Fruit fly (Drosophila melanogaster) whole organism, prepupa: ENCODE data around the gene RhoGAP71E.

Experiments used
- Blimp-1 ChIP-seq: fragments of 200-800 bp; sonication (Bioruptor generic); optimal IDR thresholded peaks from 3 replicates; lab custom pipeline; 2017; ENCODE audit warnings: missing biosample characterization, missing genetic modification characterization, mild to moderate bottlenecking, moderate library complexity, missing genetic modification reagents
- CG10631 ChIP-seq: fragments of 200-800 bp; sonication (Bioruptor generic); optimal IDR thresholded peaks from 2 replicates; lab custom pipeline; 2016; ENCODE audit warnings: missing biosample characterization, missing genetic modification characterization
- CG10669 ChIP-seq: fragments of 200-800 bp; sonication (Bioruptor generic); optimal IDR thresholded peaks from 3 replicates; lab custom pipeline; 2018; ENCODE audit warnings: missing biosample characterization, mild to moderate bottlenecking, missing genetic modification characterization, moderate library complexity
- CG11762 ChIP-seq: fragments of 200-800 bp; sonication (Bioruptor generic); optimal IDR thresholded peaks from 3 replicates; lab custom pipeline; 2016; ENCODE audit warnings: missing biosample characterization, missing genetic modification characterization; ENCODE audit not compliant: insufficient read depth
- CG11902 ChIP-seq: fragments of 200-800 bp; sonication (Bioruptor generic); optimal IDR thresholded peaks from 3 replicates; lab custom pipeline; 2016; ENCODE audit warnings: missing biosample characterization, missing genetic modification characterization
- CG15336 ChIP-seq: fragments of 200-800 bp; sonication (Bioruptor generic); IDR thresholded peaks from 2 replicates; pipeline ENCODE4 v1.3.6; 2022; ENCODE audit warnings: missing biosample characterization, missing genetic modification characterization
- CG1621 ChIP-seq: fragments of 200-800 bp; sonication (Bioruptor generic); optimal IDR thresholded peaks from 3 replicates; lab custom pipeline; 2018; ENCODE audit warnings: missing biosample characterization, mild to moderate bottlenecking, missing genetic modification characterization
- CG16779 ChIP-seq: fragments of 200-800 bp; sonication (Bioruptor generic); optimal IDR thresholded peaks from 3 replicates; lab custom pipeline; 2017; ENCODE audit warnings: missing biosample characterization, mild to moderate bottlenecking, missing genetic modification characterization
- CG3032 ChIP-seq: fragments of 200-800 bp; optimal IDR thresholded peaks from 2 replicates; lab custom pipeline; 2019; ENCODE audit warnings: missing biosample characterization, mild to moderate bottlenecking, missing genetic modification characterization, moderate library complexity
- CG31627 ChIP-seq: fragments of 200-800 bp; sonication (Bioruptor generic); optimal IDR thresholded peaks from 3 replicates; lab custom pipeline; 2016; ENCODE audit warnings: missing biosample characterization, missing genetic modification characterization
- CG32006 ChIP-seq: fragments of 200-800 bp; sonication (Bioruptor generic); optimal IDR thresholded peaks from 3 replicates; lab custom pipeline; 2017; ENCODE audit warnings: missing biosample characterization, mild to moderate bottlenecking, missing genetic modification characterization
- CG34406 ChIP-seq: fragments of 200-800 bp; sonication (Bioruptor generic); optimal IDR thresholded peaks from 3 replicates; lab custom pipeline; 2016; ENCODE audit warnings: missing biosample characterization, missing genetic modification characterization
- CG3919 ChIP-seq: fragments of 200-800 bp; sonication (Bioruptor generic); optimal IDR thresholded peaks from 3 replicates; lab custom pipeline; 2016; ENCODE audit warnings: missing biosample characterization, missing genetic modification characterization
- CG4318 ChIP-seq: fragments of 200-800 bp; sonication (Bioruptor generic); optimal IDR thresholded peaks from 3 replicates; lab custom pipeline; 2017; ENCODE audit warnings: missing biosample characterization, mild to moderate bottlenecking, missing genetic modification characterization
- CG6163 ChIP-seq: fragments of 200-800 bp; sonication (Bioruptor generic); IDR thresholded peaks from 3 replicates; pipeline ENCODE4 v1.3.6; 2022; ENCODE audit warnings: missing biosample characterization, missing genetic modification characterization
- CG6276 ChIP-seq: fragments of 200-800 bp; sonication (Bioruptor generic); optimal IDR thresholded peaks from 2 replicates; lab custom pipeline; 2017; ENCODE audit warnings: missing biosample characterization, mild to moderate bottlenecking, missing genetic modification characterization
- CG6792 ChIP-seq: fragments of 200-800 bp; sonication (Bioruptor generic); optimal IDR thresholded peaks from 3 replicates; lab custom pipeline; 2016; ENCODE audit warnings: missing biosample characterization, missing genetic modification characterization
- CG6808 ChIP-seq: fragments of 200-800 bp; sonication (Bioruptor generic); optimal IDR thresholded peaks from 3 replicates; lab custom pipeline; 2017; ENCODE audit warnings: missing biosample characterization, missing genetic modification characterization, mild to moderate bottlenecking, moderate library complexity, missing genetic modification reagents
- CG7368 ChIP-seq: fragments of 200-800 bp; sonication (Bioruptor generic); optimal IDR thresholded peaks from 3 replicates; lab custom pipeline; 2016; ENCODE audit warnings: missing biosample characterization, missing genetic modification characterization
- CG8319 ChIP-seq: fragments of 200-800 bp; sonication (Bioruptor generic); optimal IDR thresholded peaks from 3 replicates; lab custom pipeline; 2016; ENCODE audit warnings: missing biosample characterization, missing genetic modification characterization
- CG8632 ChIP-seq: fragments of 200-800 bp; sonication (Bioruptor generic); optimal IDR thresholded peaks from 3 replicates; lab custom pipeline; 2016; ENCODE audit warnings: missing biosample characterization, missing genetic modification characterization
- Eip75B ChIP-seq: fragments of 200-800 bp; sonication (Bioruptor generic); optimal IDR thresholded peaks from 3 replicates; lab custom pipeline; 2016; ENCODE audit warnings: missing biosample characterization, missing genetic modification characterization
- Eip78C ChIP-seq: fragments of 200-800 bp; sonication (Bioruptor generic); peaks from one replicate; lab custom pipeline; 2016; ENCODE audit warnings: missing biosample characterization, missing genetic modification characterization
- Eip93F ChIP-seq: fragments of 200-800 bp; sonication (Bioruptor generic); optimal IDR thresholded peaks from 2 replicates; lab custom pipeline; 2016; ENCODE audit warnings: missing biosample characterization, mild to moderate bottlenecking, missing genetic modification characterization
- Ets21C ChIP-seq: fragments of 200-800 bp; sonication (Bioruptor generic); optimal IDR thresholded peaks from 3 replicates; lab custom pipeline; 2016; ENCODE audit warnings: missing biosample characterization, missing genetic modification characterization
- Ets96B ChIP-seq: fragments of 200-800 bp; optimal IDR thresholded peaks from 2 replicates; lab custom pipeline; 2019; ENCODE audit warnings: missing biosample characterization, mild to moderate bottlenecking, missing genetic modification characterization, moderate library complexity
- Gug ChIP-seq: fragments of 200-800 bp; sonication (Bioruptor generic); IDR thresholded peaks from 2 replicates; pipeline ENCODE4 v1.3.6; 2022; ENCODE audit warnings: missing biosample characterization, missing genetic modification characterization
- Hr38 ChIP-seq: sonication (Bioruptor generic); optimal IDR thresholded peaks from 2 replicates; lab custom pipeline; 2016; ENCODE audit warnings: missing biosample characterization, missing genetic modification characterization
- Hr39 ChIP-seq: fragments of 200-800 bp; sonication (Bioruptor generic); optimal IDR thresholded peaks from 2 replicates; lab custom pipeline; 2016; ENCODE audit warnings: missing biosample characterization, missing genetic modification characterization
- Hr4 ChIP-seq: fragments of 200-800 bp; sonication (Bioruptor generic); optimal IDR thresholded peaks from 3 replicates; lab custom pipeline; 2016; ENCODE audit warnings: missing biosample characterization, missing genetic modification characterization
- Lpt ChIP-seq: fragments of 200-800 bp; sonication (Bioruptor generic); optimal IDR thresholded peaks from 3 replicates; lab custom pipeline; 2016; ENCODE audit warnings: missing biosample characterization, missing genetic modification characterization
- Met ChIP-seq: fragments of 200-800 bp; sonication (Bioruptor generic); optimal IDR thresholded peaks from 3 replicates; lab custom pipeline; 2016; ENCODE audit warnings: missing biosample characterization, missing genetic modification characterization
- Sox102F ChIP-seq: fragments of 200-800 bp; sonication (Bioruptor generic); optimal IDR thresholded peaks from 2 replicates; lab custom pipeline; 2016; ENCODE audit warnings: missing biosample characterization, mild to moderate bottlenecking, missing genetic modification characterization
- Sox14 ChIP-seq: fragments of 200-800 bp; sonication (Bioruptor generic); optimal IDR thresholded peaks from 3 replicates; lab custom pipeline; 2016; ENCODE audit warnings: missing biosample characterization, missing genetic modification characterization
- Sox15 ChIP-seq: fragments of 200-800 bp; sonication (Bioruptor generic); optimal IDR thresholded peaks from 3 replicates; lab custom pipeline; 2016; ENCODE audit warnings: missing biosample characterization, missing genetic modification characterization
- achi ChIP-seq: fragments of 200-800 bp; sonication (Bioruptor generic); optimal IDR thresholded peaks from 3 replicates; lab custom pipeline; 2016; ENCODE audit warnings: missing biosample characterization, missing genetic modification characterization
- acj6 ChIP-seq: fragments of 200-800 bp; sonication (Bioruptor generic); optimal IDR thresholded peaks from 3 replicates; lab custom pipeline; 2016; ENCODE audit warnings: missing biosample characterization, missing genetic modification characterization
- cyc ChIP-seq: fragments of 200-800 bp; sonication (Bioruptor generic); optimal IDR thresholded peaks from 3 replicates; lab custom pipeline; 2016; ENCODE audit warnings: missing biosample characterization, missing genetic modification characterization
- dsx ChIP-seq: fragments of 200-800 bp; optimal IDR thresholded peaks from 3 replicates; lab custom pipeline; 2019; ENCODE audit warnings: missing biosample characterization, mild to moderate bottlenecking, missing genetic modification characterization, moderate library complexity; ENCODE audit not compliant: poor library complexity, severe bottlenecking
- eg ChIP-seq: fragments of 200-800 bp; sonication (Bioruptor generic); IDR thresholded peaks from 3 replicates; pipeline ENCODE4 v1.3.6; 2022; ENCODE audit warnings: missing biosample characterization, missing genetic modification characterization
- esn ChIP-seq: fragments of 200-800 bp; sonication (Bioruptor generic); optimal IDR thresholded peaks from 2 replicates; lab custom pipeline; 2016; ENCODE audit warnings: missing biosample characterization, mild to moderate bottlenecking, missing genetic modification characterization, moderate library complexity
- fd59A ChIP-seq: fragments of 200-800 bp; sonication (Bioruptor generic); optimal IDR thresholded peaks from 2 replicates; lab custom pipeline; 2017; ENCODE audit warnings: missing biosample characterization, mild to moderate bottlenecking, missing genetic modification characterization, missing genetic modification reagents
- fd85E ChIP-seq: fragments of 200-800 bp; sonication (Bioruptor generic); optimal IDR thresholded peaks from 3 replicates; lab custom pipeline; 2016; ENCODE audit warnings: missing biosample characterization, missing genetic modification characterization
- fkh ChIP-seq: fragments of 200-800 bp; sonication (Bioruptor generic); optimal IDR thresholded peaks from 3 replicates; lab custom pipeline; 2017; ENCODE audit warnings: missing biosample characterization, mild to moderate bottlenecking, missing genetic modification characterization, moderate library complexity
- lz ChIP-seq: fragments of 200-800 bp; sonication (Bioruptor generic); optimal IDR thresholded peaks from 3 replicates; lab custom pipeline; 2016; ENCODE audit warnings: missing biosample characterization, missing genetic modification characterization
- net ChIP-seq: fragments of 200-800 bp; sonication (Bioruptor generic); optimal IDR thresholded peaks from 3 replicates; lab custom pipeline; 2016; ENCODE audit warnings: missing biosample characterization, missing genetic modification characterization
- pdm3 ChIP-seq: fragments of 200-800 bp; sonication (Bioruptor generic); optimal IDR thresholded peaks from 3 replicates; lab custom pipeline; 2016; ENCODE audit warnings: missing biosample characterization, missing genetic modification characterization
- salr ChIP-seq, 2 experiments: fragments of 200-800 bp; sonication (Bioruptor generic); optimal IDR thresholded peaks; 3 replicates each; lab custom pipeline; 2016 to 2018; ENCODE audit warnings: missing biosample characterization in 2 of 2, missing genetic modification characterization in 2 of 2, mild to moderate bottlenecking in 1 of 2
- spab ChIP-seq: fragments of 200-800 bp; sonication (Bioruptor generic); optimal IDR thresholded peaks from 2 replicates; lab custom pipeline; 2017; ENCODE audit warnings: missing biosample characterization, mild to moderate bottlenecking, missing genetic modification characterization, missing genetic modification reagents
- svp ChIP-seq: fragments of 200-800 bp; sonication (Bioruptor generic); peaks from one replicate; lab custom pipeline; 2016; ENCODE audit warnings: missing biosample characterization, missing genetic modification characterization
- topi ChIP-seq: fragments of 200-800 bp; sonication (Bioruptor generic); optimal IDR thresholded peaks from 3 replicates; lab custom pipeline; 2016; ENCODE audit warnings: missing biosample characterization, missing genetic modification characterization
- vri ChIP-seq: fragments of 200-800 bp; sonication (Bioruptor generic); optimal IDR thresholded peaks from 3 replicates; lab custom pipeline; 2016; ENCODE audit warnings: missing biosample characterization, mild to moderate bottlenecking, missing genetic modification characterization

RhoGAP71E gene

DNA sequence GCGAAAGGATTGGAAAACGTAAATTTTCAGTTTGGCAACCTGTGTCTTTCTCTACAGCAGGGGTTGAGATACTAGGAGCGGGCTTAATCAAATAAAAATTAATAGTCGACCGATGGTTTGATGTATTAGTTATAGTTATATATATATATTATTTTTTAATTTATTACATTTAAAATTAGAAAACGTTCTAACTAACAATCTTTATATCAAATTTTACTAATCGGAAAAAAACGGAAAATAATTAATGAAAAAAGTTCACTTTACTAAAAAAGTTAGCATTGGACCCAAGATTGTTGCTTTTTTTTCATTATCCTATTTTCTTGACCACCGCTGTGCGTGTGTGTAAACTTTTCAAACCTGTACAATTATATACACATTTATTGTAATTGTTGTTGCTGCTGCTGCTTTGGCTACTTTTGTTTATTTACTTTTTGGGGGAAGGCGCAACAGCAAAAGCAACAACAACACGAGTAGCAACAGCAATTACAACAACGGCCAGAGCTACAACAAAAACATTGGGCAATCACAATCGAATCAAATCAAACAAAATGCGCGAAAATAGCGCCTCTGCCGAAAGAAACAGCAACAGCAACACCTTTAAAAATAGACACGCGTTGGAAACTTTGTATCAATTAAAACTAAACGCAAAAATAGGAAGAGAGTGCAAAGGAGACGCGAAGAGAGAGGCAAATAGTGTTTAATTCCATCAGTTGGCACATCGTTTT lies 4.0 kb downstream of the RhoGAP71E start:
- no peak for TF ChIP-seq CG1621
- peak; percentile 12 for TF ChIP-seq acj6 (GFP tag; lab: Kevin White, UChicago)
- peak; percentile 67 for TF ChIP-seq Eip78C (GFP tag; lab: Kevin White, UChicago)
- no peak for TF ChIP-seq topi (GFP tag; lab: Kevin White, UChicago)
- no peak for TF ChIP-seq CG11762
- TF ChIP-seq salr (GFP tag; optimal IDR thresholded peaks at IDR 0.05; lab: Kevin White, UChicago): peak in 1 of 2 experiments; percentile 56
- no peak for TF ChIP-seq Met (GFP tag; lab: Kevin White, UChicago)
- TF ChIP-seq CG3032: peak; percentile 31
- TF ChIP-seq CG6163 (GFP tag; lab: Robert Waterston, UW): no peak
- TF ChIP-seq Ets21C (GFP tag; lab: Kevin White, UChicago): no peak
- TF ChIP-seq Hr39: no peak
- peak; percentile 24 for TF ChIP-seq Ets96B (tag; lab: Kevin White, UChicago)
- TF ChIP-seq net: no peak
- TF ChIP-seq Sox15 (GFP tag; lab: Kevin White, UChicago): no peak
- peak; percentile 4 for TF ChIP-seq spab (GFP tag; lab: Kevin White, UChicago)
- no peak for TF ChIP-seq CG10669 (GFP tag; lab: Kevin White, UChicago)
- no peak for TF ChIP-seq cyc (GFP tag; lab: Kevin White, UChicago)
- no peak for TF ChIP-seq Sox14 (GFP tag; lab: Kevin White, UChicago)
- peak; percentile 71 for TF ChIP-seq eg
- peak; percentile 40 for TF ChIP-seq CG3919 (GFP tag; lab: Kevin White, UChicago)
- no peak for TF ChIP-seq CG16779 (tag; lab: Kevin White, UChicago)
- peak; percentile 61 for TF ChIP-seq Gug (GFP tag; lab: Robert Waterston, UW)
- TF ChIP-seq CG32006 (GFP tag; lab: Kevin White, UChicago): peak; percentile 81
- no peak for TF ChIP-seq CG6792
- no peak for TF ChIP-seq fd59A (GFP tag; lab: Kevin White, UChicago)
- TF ChIP-seq CG15336 (GFP tag; lab: Robert Waterston, UW): peak; percentile 84
- no peak for TF ChIP-seq Sox102F
- no peak for TF ChIP-seq fkh (GFP tag; lab: Kevin White, UChicago)
- TF ChIP-seq esn: peak; percentile 44
- TF ChIP-seq CG4318 (GFP tag; lab: Kevin White, UChicago): peak; percentile 38
- no peak for TF ChIP-seq Eip93F (GFP tag; lab: Kevin White, UChicago)
- peak; percentile 27 for TF ChIP-seq CG10631 (GFP tag; lab: Kevin White, UChicago)
- TF ChIP-seq dsx (GFP tag; lab: Kevin White, UChicago): no peak
- TF ChIP-seq CG7368 (GFP tag; lab: Kevin White, UChicago): no peak
- peak; percentile 49 for TF ChIP-seq achi
- no peak for TF ChIP-seq fd85E (GFP tag; lab: Kevin White, UChicago)
- no peak for TF ChIP-seq Lpt (GFP tag; lab: Kevin White, UChicago)
- no peak for TF ChIP-seq Eip75B (GFP tag; lab: Kevin White, UChicago)
- TF ChIP-seq CG6276 (GFP tag; lab: Kevin White, UChicago): peak; percentile 79
- no peak for TF ChIP-seq svp (GFP tag; lab: Kevin White, UChicago)
- TF ChIP-seq vri (GFP tag; lab: Kevin White, UChicago): no peak
- peak; percentile 48 for TF ChIP-seq Hr4 (GFP tag; lab: Kevin White, UChicago)
- no peak for TF ChIP-seq CG6808 (GFP tag; lab: Kevin White, UChicago)
- TF ChIP-seq lz (GFP tag; lab: Kevin White, UChicago): no peak
- no peak for TF ChIP-seq CG11902 (GFP tag; lab: Kevin White, UChicago)
- TF ChIP-seq CG31627 (GFP tag; lab: Kevin White, UChicago): no peak
- TF ChIP-seq CG34406: peak; percentile 37
- no peak for TF ChIP-seq Blimp-1 (GFP tag; lab: Kevin White, UChicago)
- TF ChIP-seq CG8319 (GFP tag; lab: Kevin White, UChicago): no peak
- no peak for TF ChIP-seq pdm3 (GFP tag; lab: Kevin White, UChicago)
- TF ChIP-seq CG8632 (GFP tag; lab: Kevin White, UChicago): peak; percentile 43
- no peak for TF ChIP-seq Hr38 (GFP tag; lab: Kevin White, UChicago)
